Fruit fly (Drosophila melanogaster) whole organism: ENCODE results near the gene wrm2.

Experiments
- Dll ChIP-seq: fragments of >200 bp; optimal IDR thresholded peaks from 2 replicates; lab custom pipeline; 2017
- EcR ChIP-seq, 2 experiments: fragments of >200 bp; optimal IDR thresholded peaks; 2 replicates each; lab custom pipeline; 2017; ENCODE audit warnings: missing biosample characterization in 2 of 2, missing genetic modification characterization in 2 of 2, missing genetic modification reagents in 2 of 2
- pan ChIP-seq: fragments of >200 bp; optimal IDR thresholded peaks from 2 replicates; lab custom pipeline; 2017
- psq ChIP-seq: fragments of >200 bp; optimal IDR thresholded peaks from 2 replicates; lab custom pipeline; 2017
- usp ChIP-seq: fragments of >200 bp; optimal IDR thresholded peaks from 2 replicates; lab custom pipeline; 2017; ENCODE audit warnings: missing biosample characterization, missing genetic modification characterization, mixed read lengths

- TF ChIP-seq usp (GFP tag; lab: Kevin White, UChicago) (no peak), Dll (lab: Kevin White, UChicago) (no peak), EcR (GFP tag; optimal IDR thresholded peaks at IDR 0.05; lab: Kevin White, UChicago) (no peak), pan (no peak), psq (lab: Kevin White, UChicago) (no peak)
Measured at dm6 chr3L:7313559-7314132, 21.4 kb downstream of the wrm2 start.
